Worm (Caenorhabditis elegans): ENCODE results near the gene orc-1.

DNA sequence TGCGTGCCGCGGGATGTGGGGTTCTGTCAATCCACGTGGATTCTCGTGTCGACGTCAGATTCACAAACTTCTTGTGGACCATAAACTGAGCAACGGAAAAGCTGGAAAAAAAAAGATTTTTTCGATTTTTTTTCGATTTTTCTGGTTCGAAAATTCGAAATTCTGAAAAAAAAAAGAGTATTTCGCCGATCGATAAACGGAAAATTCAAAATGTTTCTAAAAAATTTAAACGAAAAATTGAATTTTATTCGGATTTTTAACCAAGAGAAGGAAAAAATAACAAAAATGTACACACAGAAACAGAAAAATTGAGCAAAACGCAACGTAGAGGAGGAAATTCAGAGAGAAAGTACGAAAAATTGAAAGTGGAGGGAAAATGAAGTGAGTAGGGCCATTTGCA lies 46.5 kb upstream of the orc-1 start, which contains the start of gene Y39A1A.3:
- no peak for TF ChIP-seq unc-130 (GFP tag; optimal IDR thresholded peaks at IDR 0.05)
- TF ChIP-seq mdl-1 (tag; optimal IDR thresholded peaks at IDR 0.05) = no peak
- no peak for TF ChIP-seq dve-1 (tag; optimal IDR thresholded peaks at IDR 0.05; ENCODE audit: insufficient read depth)
- TF ChIP-seq dpl-1 (GFP tag; optimal IDR thresholded peaks at IDR 0.05) = no peak
- no peak for TF ChIP-seq lin-15B (tag; optimal IDR thresholded peaks at IDR 0.05)
- TF ChIP-seq skn-1 (tag; optimal IDR thresholded peaks at IDR 0.05) = no peak
- no peak for TF ChIP-seq nhr-76 (tag; optimal IDR thresholded peaks at IDR 0.05)
- TF ChIP-seq nhr-28 (tag; optimal IDR thresholded peaks at IDR 0.05) = no peak
- TF ChIP-seq nhr-25 (tag; optimal IDR thresholded peaks at IDR 0.05; ENCODE audit: borderline replicate concordance, insufficient read depth) = no peak
- no peak for TF ChIP-seq unc-62 (GFP tag; optimal IDR thresholded peaks at IDR 0.05 in 1 of 2)
- TF ChIP-seq unc-62 (tag; optimal IDR thresholded peaks at IDR 0.05) = no peak
- TF ChIP-seq ceh-82 (tag; optimal IDR thresholded peaks at IDR 0.05) = no peak
- no peak for TF ChIP-seq ZK546.5 (tag; optimal IDR thresholded peaks at IDR 0.05)
- TF ChIP-seq spr-3 (GFP tag; optimal IDR thresholded peaks at IDR 0.05) = no peak
- no peak for TF ChIP-seq F49E8.2 (tag; optimal IDR thresholded peaks at IDR 0.05; ENCODE audit: borderline replicate concordance)
